Worm (Caenorhabditis elegans): Measurements from ENCODE around the gene ZK1067.4.

ZK1067.4 gene

ce11 chrII:9233813-9234212 is 23.6 kb downstream of the ZK1067.4 start:
- TF ChIP-seq T22C8.4 (GFP tag; IDR thresholded peaks at IDR 0.05) = no peak

- TF ChIP-seq ztf-23 (GFP tag; IDR thresholded peaks at IDR 0.05) (no peak), ztf-29 (GFP tag; IDR thresholded peaks at IDR 0.05) (no peak), med-1 (GFP tag; optimal IDR thresholded peaks at IDR 0.05; ENCODE audit: insufficient read depth) (no peak), flt-1 (GFP tag; IDR thresholded peaks at IDR 0.05) (no peak), tab-1 (GFP tag; IDR thresholded peaks at IDR 0.05) (no peak), T22C8.4 (GFP tag; IDR thresholded peaks at IDR 0.05) (no peak), cog-1 (tag; optimal IDR thresholded peaks at IDR 0.05) (no peak), ref-1 (GFP tag; conservative IDR thresholded peaks at IDR 0.05) (no peak), klf-2 (GFP tag; conservative IDR thresholded peaks at IDR 0.05) (no peak)
Measured at ce11 chrII:9236283-9236682, 26.1 kb downstream of the ZK1067.4 start, which contains the start of gene T26C5.3. TSS of gene T26C5.3 (plus strand) at chrII:9236583.

ce11 chrII:9236972-9237371 is 26.8 kb downstream of the ZK1067.4 start:
- TF ChIP-seq flt-1 (GFP tag; IDR thresholded peaks at IDR 0.05) (no peak), tab-1 (GFP tag; IDR thresholded peaks at IDR 0.05) (no peak), ztf-23 (GFP tag; IDR thresholded peaks at IDR 0.05) (no peak), med-1 (GFP tag; optimal IDR thresholded peaks at IDR 0.05; ENCODE audit: insufficient read depth) (no peak), T22C8.4 (GFP tag; IDR thresholded peaks at IDR 0.05) (no peak), cog-1 (tag; optimal IDR thresholded peaks at IDR 0.05) (no peak), klf-2 (GFP tag; conservative IDR thresholded peaks at IDR 0.05) (no peak), ref-1 (GFP tag; conservative IDR thresholded peaks at IDR 0.05) (no peak), ztf-29 (GFP tag; IDR thresholded peaks at IDR 0.05) (no peak)

- TF ChIP-seq tab-1 (GFP tag; IDR thresholded peaks at IDR 0.05) (no peak), cog-1 (tag; optimal IDR thresholded peaks at IDR 0.05) (no peak), ref-1 (GFP tag; conservative IDR thresholded peaks at IDR 0.05) (no peak), ztf-29 (GFP tag; IDR thresholded peaks at IDR 0.05) (no peak), klf-2 (GFP tag; conservative IDR thresholded peaks at IDR 0.05) (no peak), med-1 (GFP tag; optimal IDR thresholded peaks at IDR 0.05; ENCODE audit: insufficient read depth) (no peak), ztf-23 (GFP tag; IDR thresholded peaks at IDR 0.05) (no peak)
Measured at ce11 chrII:9237719-9238118, 27.5 kb downstream of the ZK1067.4 start.

- TF ChIP-seq ztf-29 (GFP tag; IDR thresholded peaks at IDR 0.05) (no peak), cog-1 (tag; optimal IDR thresholded peaks at IDR 0.05) (no peak), T22C8.4 (GFP tag; IDR thresholded peaks at IDR 0.05) (no peak), tab-1 (GFP tag; IDR thresholded peaks at IDR 0.05) (no peak), flt-1 (GFP tag; IDR thresholded peaks at IDR 0.05) (no peak), ztf-23 (GFP tag; IDR thresholded peaks at IDR 0.05) (no peak), ref-1 (GFP tag; conservative IDR thresholded peaks at IDR 0.05) (no peak), med-1 (GFP tag; optimal IDR thresholded peaks at IDR 0.05; ENCODE audit: insufficient read depth) (no peak), klf-2 (GFP tag; conservative IDR thresholded peaks at IDR 0.05) (no peak)
Measured at ce11 chrII:9241610-9242009, 31.4 kb downstream of the ZK1067.4 start.

ce11 chrII:9242804-9243203 is 32.6 kb downstream of the ZK1067.4 start:
- TF ChIP-seq klf-2 (GFP tag; conservative IDR thresholded peaks at IDR 0.05) (no peak), flt-1 (GFP tag; IDR thresholded peaks at IDR 0.05) (no peak), ztf-23 (GFP tag; IDR thresholded peaks at IDR 0.05) (no peak), ref-1 (GFP tag; conservative IDR thresholded peaks at IDR 0.05) (no peak), tab-1 (GFP tag; IDR thresholded peaks at IDR 0.05) (no peak), ztf-29 (GFP tag; IDR thresholded peaks at IDR 0.05) (no peak), cog-1 (tag; optimal IDR thresholded peaks at IDR 0.05) (no peak), med-1 (GFP tag; optimal IDR thresholded peaks at IDR 0.05; ENCODE audit: insufficient read depth) (no peak), T22C8.4 (GFP tag; IDR thresholded peaks at IDR 0.05) (no peak)

ce11 chrII:9246648-9247047 is 36.5 kb downstream of the ZK1067.4 start, which contains the start of gene T26C5.5:
TSS of gene T26C5.5 (minus strand) at chrII:9246748.
- TF ChIP-seq ref-1 (GFP tag; conservative IDR thresholded peaks at IDR 0.05) (no peak), flt-1 (GFP tag; IDR thresholded peaks at IDR 0.05) (no peak), med-1 (GFP tag; optimal IDR thresholded peaks at IDR 0.05; ENCODE audit: insufficient read depth) (no peak), ztf-29 (GFP tag; IDR thresholded peaks at IDR 0.05) (no peak), cog-1 (tag; optimal IDR thresholded peaks at IDR 0.05) (no peak), T22C8.4 (GFP tag; IDR thresholded peaks at IDR 0.05) (no peak), klf-2 (GFP tag; conservative IDR thresholded peaks at IDR 0.05) (no peak), tab-1 (GFP tag; IDR thresholded peaks at IDR 0.05) (no peak)

ce11 chrII:9250422-9250821 is 40.2 kb downstream of the ZK1067.4 start, which contains the start of gene T26C5.4:
TSS of gene T26C5.4 (minus strand) at chrII:9250522.
- TF ChIP-seq cog-1 (tag; optimal IDR thresholded peaks at IDR 0.05) (no peak), ref-1 (GFP tag; conservative IDR thresholded peaks at IDR 0.05) (no peak), tab-1 (GFP tag; IDR thresholded peaks at IDR 0.05) (no peak), klf-2 (GFP tag; conservative IDR thresholded peaks at IDR 0.05) (no peak), med-1 (GFP tag; optimal IDR thresholded peaks at IDR 0.05; ENCODE audit: insufficient read depth) (no peak), T22C8.4 (GFP tag; IDR thresholded peaks at IDR 0.05) (no peak), ztf-23 (GFP tag; IDR thresholded peaks at IDR 0.05) (no peak), flt-1 (GFP tag; IDR thresholded peaks at IDR 0.05) (no peak), ztf-29 (GFP tag; IDR thresholded peaks at IDR 0.05) (no peak)

- TF ChIP-seq tab-1 (GFP tag; IDR thresholded peaks at IDR 0.05) (no peak), ztf-29 (GFP tag; IDR thresholded peaks at IDR 0.05) (no peak), med-1 (GFP tag; optimal IDR thresholded peaks at IDR 0.05; ENCODE audit: insufficient read depth) (no peak), cog-1 (tag; optimal IDR thresholded peaks at IDR 0.05) (no peak), klf-2 (GFP tag; conservative IDR thresholded peaks at IDR 0.05) (no peak), flt-1 (GFP tag; IDR thresholded peaks at IDR 0.05) (no peak), ztf-23 (GFP tag; IDR thresholded peaks at IDR 0.05) (no peak), ref-1 (GFP tag; conservative IDR thresholded peaks at IDR 0.05) (no peak), T22C8.4 (GFP tag; IDR thresholded peaks at IDR 0.05) (no peak)
Measured at ce11 chrII:9251529-9251928, 41.4 kb downstream of the ZK1067.4 start.

ce11 chrII:9254187-9254586 is 44.0 kb downstream of the ZK1067.4 start, which contains the start of gene nlp-82:
TSS of gene nlp-82 (minus strand) at chrII:9254287.
- TF ChIP-seq med-1 (GFP tag; optimal IDR thresholded peaks at IDR 0.05; ENCODE audit: insufficient read depth) (no peak), klf-2 (GFP tag; conservative IDR thresholded peaks at IDR 0.05) (no peak), cog-1 (tag; optimal IDR thresholded peaks at IDR 0.05) (no peak), ztf-29 (GFP tag; IDR thresholded peaks at IDR 0.05) (no peak), ztf-23 (GFP tag; IDR thresholded peaks at IDR 0.05) (no peak), ref-1 (GFP tag; conservative IDR thresholded peaks at IDR 0.05) (no peak), T22C8.4 (GFP tag; IDR thresholded peaks at IDR 0.05) (no peak), tab-1 (GFP tag; IDR thresholded peaks at IDR 0.05) (no peak)

Data from whole organism, midembryonic.